Worm (Caenorhabditis elegans) whole organism, midembryonic: ENCODE data around the gene F26G1.1.

Experiments
- flt-1 ChIP-seq: fragments of 200-800 bp; sonication (Bioruptor generic); IDR thresholded peaks from 2 replicates; pipeline ENCODE4 v1.3.6; 2022; ENCODE audit warnings: missing genetic modification characterization, missing compliant biosample characterization
- klf-2 ChIP-seq: fragments of 200-800 bp; sonication (Bioruptor generic); conservative IDR thresholded peaks from 2 replicates; pipeline ENCODE4 v1.3.6; 2022; ENCODE audit warnings: missing genetic modification reagents, missing genetic modification characterization, missing compliant biosample characterization
- med-1 ChIP-seq: sonication (generic microtip); optimal IDR thresholded peaks from 2 replicates; lab custom pipeline; 2017; ENCODE audit warnings: missing genetic modification characterization, mild to moderate bottlenecking, missing compliant biosample characterization, antibody characterized with exemption, missing genetic modification reagents; ENCODE audit not compliant: insufficient read depth
- ref-1 ChIP-seq: fragments of 200-800 bp; sonication (Bioruptor generic); conservative IDR thresholded peaks from 2 replicates; pipeline ENCODE4 v1.3.6; 2022; ENCODE audit warnings: missing genetic modification reagents, missing genetic modification characterization, missing compliant biosample characterization
- ztf-29 ChIP-seq: fragments of 200-800 bp; sonication (Bioruptor generic); IDR thresholded peaks from 2 replicates; pipeline ENCODE4 v1.3.6; 2022; ENCODE audit warnings: missing genetic modification reagents, missing genetic modification characterization, missing compliant biosample characterization

- TF ChIP-seq flt-1 (GFP tag; lab: Robert Waterston, UW) (no peak), med-1 (GFP tag; lab: Kevin White, UChicago) (no peak), ztf-29 (GFP tag; lab: Robert Waterston, UW) (no peak), klf-2 (no peak), ref-1 (GFP tag; lab: Robert Waterston, UW) (no peak)
These were observed 44.4 kb upstream of the F26G1.1 start for ce11 chrII:4747063-4747462.
